Fruit fly (Drosophila melanogaster): ENCODE results near the gene Cp15.
A peak's percentile ranks its signal among the peaks of the same experiment; 100 is the strongest.

DNA sequence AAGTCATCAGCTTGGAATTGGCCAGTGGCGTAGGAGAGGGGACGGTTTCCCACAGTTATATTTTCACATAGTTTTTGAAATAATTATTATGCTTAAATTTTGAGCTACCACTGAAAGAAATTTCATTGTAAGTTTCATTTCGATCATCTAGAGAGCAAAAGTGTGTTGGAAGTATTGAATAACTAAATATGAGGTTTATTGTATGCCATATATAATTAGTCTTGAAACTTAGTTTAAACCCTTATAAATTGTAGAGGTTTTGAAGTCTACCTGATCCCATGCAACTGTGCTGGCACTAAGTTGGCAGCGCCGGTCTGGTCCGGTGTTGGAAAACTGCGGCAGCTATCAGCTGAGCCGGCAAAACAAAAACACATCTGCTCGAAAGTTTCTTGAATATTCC, 7.1 kb upstream of the Cp15 start, which contains the start of the genes CG32022 and CG6511:
- peak; percentile 84 for TF ChIP-seq cic (GFP tag; optimal IDR thresholded peaks at IDR 0.05)
- no peak for TF ChIP-seq cnc (optimal IDR thresholded peaks at IDR 0.05)
- peak; percentile 93 for TF ChIP-seq CG14711 (tag; optimal IDR thresholded peaks at IDR 0.05)
- peak; percentile 97 for TF ChIP-seq kay (GFP tag; ENCODE audit: borderline replicate concordance)
- no peak for TF ChIP-seq bab1 (GFP tag; optimal IDR thresholded peaks at IDR 0.05)
- TF ChIP-seq CG5204 (GFP tag; optimal IDR thresholded peaks at IDR 0.05), result peak; percentile 98
